Worm (Caenorhabditis elegans) whole organism, young adult: Measurements from ENCODE around the gene ZK546.2.

Source experiments
- B0035.1 ChIP-seq: sonication (generic microtip); optimal IDR thresholded peaks from 2 replicates; lab custom pipeline; 2016; ENCODE audit warnings: missing genetic modification characterization, mild to moderate bottlenecking, missing compliant biosample characterization, missing genotype, missing genetic modification reagents
- B0261.1 ChIP-seq: sonication (generic microtip); optimal IDR thresholded peaks from 2 replicates; lab custom pipeline; 2016; ENCODE audit warnings: mild to moderate bottlenecking, missing genetic modification characterization, moderate library complexity, missing compliant biosample characterization
- C06A6.2 ChIP-seq: fragments of 200-800 bp; sonication (Bioruptor generic); conservative IDR thresholded peaks from 2 replicates; pipeline ENCODE4 v1.3.6; 2022; ENCODE audit warnings: missing genetic modification characterization, missing compliant biosample characterization
- F33H1.4 ChIP-seq: fragments of 200-800 bp; sonication (Bioruptor generic); IDR thresholded peaks from 2 replicates; pipeline ENCODE4 v1.3.6; 2022; ENCODE audit warnings: missing genetic modification reagents, missing genetic modification characterization, missing compliant biosample characterization
- F39B2.1 ChIP-seq: fragments of 200-800 bp; sonication (Bioruptor generic); IDR thresholded peaks from 2 replicates; pipeline ENCODE4 v1.3.6; 2022; ENCODE audit warnings: missing genetic modification reagents, missing genetic modification characterization, missing compliant biosample characterization
- F49E8.2 ChIP-seq: sonication (generic microtip); optimal IDR thresholded peaks from 3 replicates; lab custom pipeline; 2017; ENCODE audit warnings: missing genetic modification characterization, mild to moderate bottlenecking, missing compliant biosample characterization, antibody characterized with exemption, moderate library complexity; ENCODE audit not compliant: insufficient read depth
- K11D2.4 ChIP-seq: fragments of 200-800 bp; sonication (Bioruptor generic); IDR thresholded peaks from 2 replicates; pipeline ENCODE4 v1.3.6; 2022; ENCODE audit warnings: missing genetic modification reagents, missing genetic modification characterization, missing compliant biosample characterization
- K12H6.12 ChIP-seq: fragments of 200-800 bp; sonication (Bioruptor generic); optimal IDR thresholded peaks from 2 replicates; lab custom pipeline; 2018; ENCODE audit warnings: mild to moderate bottlenecking, missing genetic modification characterization, missing compliant biosample characterization
- attf-5 ChIP-seq: fragments of 200-800 bp; sonication (Bioruptor generic); optimal IDR thresholded peaks from 2 replicates; lab custom pipeline; 2018; ENCODE audit warnings: mild to moderate bottlenecking, missing genetic modification characterization, missing compliant biosample characterization
- bed-1 ChIP-seq: fragments of 200-800 bp; sonication (Bioruptor generic); IDR thresholded peaks from 2 replicates; pipeline ENCODE4 v1.3.6; 2022; ENCODE audit warnings: missing genetic modification reagents, missing genetic modification characterization, missing compliant biosample characterization
- cebp-1 ChIP-seq, 2 experiments: fragments of 200-800 bp in 1 of 2; sonication (Bioruptor generic) in 1 of 2; sonication (generic microtip) in 1 of 2; IDR thresholded peaks in 1 of 2; optimal IDR thresholded peaks in 1 of 2; 2 replicates each; pipeline versions ENCODE4 v1.3.6 to Lab custom; 2017 to 2022; ENCODE audit warnings: missing compliant biosample characterization in 2 of 2, missing genetic modification characterization in 2 of 2, mild to moderate bottlenecking in 1 of 2, missing genetic modification reagents in 1 of 2, moderate library complexity in 1 of 2
- ceh-91 ChIP-seq: fragments of 200-800 bp; sonication (Bioruptor generic); IDR thresholded peaks from 2 replicates; pipeline ENCODE4 v1.3.6; 2022; ENCODE audit warnings: missing genetic modification reagents, missing genetic modification characterization, missing compliant biosample characterization
- die-1 ChIP-seq: sonication (generic microtip); optimal IDR thresholded peaks from 2 replicates; lab custom pipeline; 2016; ENCODE audit warnings: missing genotype, mild to moderate bottlenecking, missing genetic modification characterization, missing compliant biosample characterization
- dpl-1 ChIP-seq: fragments of 150-350 bp; optimal IDR thresholded peaks from 2 replicates; lab custom pipeline; 2014; ENCODE audit warnings: missing biosample characterization, missing genetic modification reagents, missing genetic modification characterization
- efl-1 ChIP-seq: fragments of 150-350 bp; optimal IDR thresholded peaks from 2 replicates; lab custom pipeline; 2014; ENCODE audit warnings: missing biosample characterization, missing genetic modification reagents, missing genetic modification characterization
- egl-18 ChIP-seq: fragments of 200-800 bp; sonication (Bioruptor generic); IDR thresholded peaks from 2 replicates; pipeline ENCODE4 v1.3.6; 2022; ENCODE audit warnings: missing genetic modification reagents, missing genetic modification characterization, missing compliant biosample characterization
- egrh-3 ChIP-seq: fragments of 200-800 bp; sonication (Bioruptor generic); IDR thresholded peaks from 2 replicates; pipeline ENCODE4 v1.3.6; 2022; ENCODE audit warnings: missing genetic modification reagents, missing genetic modification characterization, missing compliant biosample characterization
- hmg-1.2 ChIP-seq: fragments of 200-800 bp; sonication (Bioruptor generic); IDR thresholded peaks from 2 replicates; pipeline ENCODE4 v1.3.6; 2022; ENCODE audit warnings: missing genetic modification reagents, missing genetic modification characterization, missing compliant biosample characterization
- lin-40 ChIP-seq: sonication (generic microtip); optimal IDR thresholded peaks from 2 replicates; lab custom pipeline; 2016; ENCODE audit warnings: missing genetic modification characterization, mild to moderate bottlenecking, missing compliant biosample characterization, missing genotype, missing genetic modification reagents
- lin-54 ChIP-seq: fragments of 200-800 bp; sonication (Bioruptor generic); optimal IDR thresholded peaks from 2 replicates; lab custom pipeline; 2018; ENCODE audit warnings: mild to moderate bottlenecking, missing genetic modification characterization, missing compliant biosample characterization
- lsl-1 ChIP-seq: fragments of 200-800 bp; sonication (Bioruptor generic); optimal IDR thresholded peaks from 2 replicates; lab custom pipeline; 2018; ENCODE audit warnings: mild to moderate bottlenecking, missing genetic modification characterization, moderate library complexity, missing compliant biosample characterization
- madf-10 ChIP-seq: sonication (generic microtip); optimal IDR thresholded peaks from 2 replicates; lab custom pipeline; 2016; ENCODE audit warnings: mild to moderate bottlenecking, missing genetic modification characterization, missing compliant biosample characterization
- madf-3 ChIP-seq: fragments of 200-800 bp; sonication (Bioruptor generic); IDR thresholded peaks from 2 replicates; pipeline ENCODE4 v1.3.6; 2022; ENCODE audit warnings: missing genetic modification reagents, missing genetic modification characterization, missing compliant biosample characterization
- madf-6 ChIP-seq: fragments of 200-800 bp; sonication (Bioruptor generic); IDR thresholded peaks from 2 replicates; pipeline ENCODE4 v1.3.6; 2022; ENCODE audit warnings: missing genetic modification reagents, missing genetic modification characterization, missing compliant biosample characterization
- madf-8 ChIP-seq: fragments of 200-800 bp; sonication (Bioruptor generic); conservative IDR thresholded peaks from 2 replicates; pipeline ENCODE4 v1.3.6; 2022; ENCODE audit warnings: missing genetic modification reagents, missing genetic modification characterization, missing compliant biosample characterization
- mcd-1 ChIP-seq: fragments of 200-800 bp; sonication (Bioruptor generic); IDR thresholded peaks from 2 replicates; pipeline ENCODE4 v1.3.6; 2022; ENCODE audit warnings: missing genetic modification reagents, missing genetic modification characterization, missing compliant biosample characterization
- mel-28 ChIP-seq: sonication (generic microtip); optimal IDR thresholded peaks from 2 replicates; lab custom pipeline; 2016; ENCODE audit warnings: borderline replicate concordance, mild to moderate bottlenecking, missing genetic modification characterization, missing compliant biosample characterization
- mes-4 ChIP-seq: sonication (generic microtip); optimal IDR thresholded peaks from 2 replicates; lab custom pipeline; 2016; ENCODE audit warnings: missing genotype, missing genetic modification characterization, missing compliant biosample characterization
- nhr-80 ChIP-seq: sonication (generic microtip); optimal IDR thresholded peaks from 2 replicates; lab custom pipeline; 2016; ENCODE audit warnings: missing genetic modification characterization, missing compliant biosample characterization
- pha-4 ChIP-seq: fragments of 150-350 bp; sonication (generic microtip); optimal IDR thresholded peaks from 2 replicates; lab custom pipeline; 2014; ENCODE audit warnings: missing biosample characterization, missing genetic modification reagents, missing genetic modification characterization
- snpc-4 ChIP-seq, 5 experiments: fragments of 150-350 bp in 1 of 5; sonication (generic microtip) in 4 of 5; optimal IDR thresholded peaks; 2 replicates each; lab custom pipeline; 2014 to 2018; ENCODE audit warnings: missing genetic modification characterization in 5 of 5, missing biosample characterization in 3 of 5, antibody characterized with exemption in 2 of 5, mild to moderate bottlenecking in 2 of 5, missing compliant biosample characterization in 2 of 5, missing genotype in 2 of 5, moderate library complexity in 2 of 5, missing genetic modification reagents in 1 of 5
- unc-62 ChIP-seq: fragments of 150-350 bp; optimal IDR thresholded peaks from 2 replicates; lab custom pipeline; 2014; ENCODE audit warnings: missing biosample characterization, missing genetic modification reagents, missing genetic modification characterization
- xnd-1 ChIP-seq: sonication (generic microtip); optimal IDR thresholded peaks from 2 replicates; lab custom pipeline; 2016; ENCODE audit warnings: missing genotype, missing genetic modification reagents, missing genetic modification characterization, missing compliant biosample characterization
- zfh-2 ChIP-seq: fragments of 200-800 bp; sonication (Bioruptor generic); conservative IDR thresholded peaks from 2 replicates; pipeline ENCODE4 v1.3.6; 2022; ENCODE audit warnings: missing genetic modification reagents, missing genetic modification characterization, missing compliant biosample characterization
- ztf-26 ChIP-seq: sonication (generic microtip); optimal IDR thresholded peaks from 2 replicates; lab custom pipeline; 2017; ENCODE audit warnings: missing genetic modification characterization, missing compliant biosample characterization

Gene ZK546.2

ce11 chrII:4904277-4904676 is 41.5 kb upstream of the ZK546.2 start (continued):
- TF ChIP-seq madf-10 (tag; lab: Kevin White, UChicago) (peak; percentile 40), madf-8 (peak; percentile 47; the same call in 1 of the 2 replicates), zfh-2 (GFP tag; lab: Robert Waterston, UW) (no peak; the same call in 1 of the 2 replicates), madf-3 (GFP tag; lab: Robert Waterston, UW) (peak; percentile 29; the same call in 1 of the 2 replicates), nhr-80 (tag; lab: Kevin White, UChicago) (peak; percentile 15), egrh-3 (no peak), C06A6.2 (GFP tag; lab: Robert Waterston, UW) (no peak), K12H6.12 (tag; lab: Kevin White, UChicago) (peak; percentile 7), snpc-4 (GFP tag; optimal IDR thresholded peaks at IDR 0.05; lab: Kevin White, UChicago) (peak; percentile 47), snpc-4 (tag; optimal IDR thresholded peaks at IDR 0.05; lab: Kevin White, UChicago) (peak; percentile 59 to 84 (median 65)), F33H1.4 (GFP tag; lab: Robert Waterston, UW) (peak; percentile 84), ceh-91 (GFP tag; lab: Robert Waterston, UW) (peak; percentile 39; the same call in 1 of the 2 replicates), mcd-1 (GFP tag; lab: Robert Waterston, UW) (peak; percentile 70), lin-54 (GFP tag; lab: Kevin White, UChicago) (peak; percentile 68), dpl-1 (GFP tag; lab: Kevin White, UChicago) (peak; percentile 31), B0035.1 (no peak), attf-5 (GFP tag; lab: Kevin White, UChicago) (peak; percentile 40)

- peak; percentile 7 for TF ChIP-seq pha-4 (tag; lab: Kevin White, UChicago)
- TF ChIP-seq madf-6 (GFP tag; lab: Robert Waterston, UW), result no peak
- peak; percentile 67 for TF ChIP-seq unc-62 (GFP tag; lab: Kevin White, UChicago)
- TF ChIP-seq, all 124 proteins: peak for 2
Measured at ce11 chrII:4904778-4905177, 41.0 kb upstream of the ZK546.2 start, which contains the start of gene btbd-10. Gene btbd-10, plus strand, starts transcription at chrII:4905008.

ce11 chrII:4905331-4905730 is 40.5 kb upstream of the ZK546.2 start:
- no peak for TF ChIP-seq xnd-1 (tag; lab: Kevin White, UChicago)
- no peak for TF ChIP-seq efl-1 (GFP tag; lab: Kevin White, UChicago)
- peak; percentile 50; the same call in 1 of the 2 replicates for TF ChIP-seq F33H1.4 (GFP tag; lab: Robert Waterston, UW)
- TF ChIP-seq bed-1 (GFP tag; lab: Robert Waterston, UW), result no peak
- TF ChIP-seq die-1, result no peak
- TF ChIP-seq lsl-1 (GFP tag; lab: Kevin White, UChicago), result peak; percentile 70
- no peak for TF ChIP-seq B0261.1 (tag; lab: Kevin White, UChicago)
- TF ChIP-seq madf-6 (GFP tag; lab: Robert Waterston, UW), result peak; percentile 56
- TF ChIP-seq F39B2.1 (GFP tag; lab: Robert Waterston, UW), result no peak

- TF ChIP-seq mes-4 (no peak), mel-28 (tag; lab: Kevin White, UChicago) (no peak), F49E8.2 (tag; lab: Kevin White, UChicago) (no peak), die-1 (no peak), B0261.1 (tag; lab: Kevin White, UChicago) (no peak), egl-18 (no peak), F39B2.1 (GFP tag; lab: Robert Waterston, UW) (no peak)
Measured at ce11 chrII:4905883-4906282, 39.9 kb upstream of the ZK546.2 start.

- 0 out of 2 replicates have a peak, but pooled peaks have one; percentile 9 for TF ChIP-seq K11D2.4 (GFP tag; lab: Robert Waterston, UW)
- TF ChIP-seq zfh-2 (GFP tag; lab: Robert Waterston, UW), result 0 out of 2 replicates have a peak, but pooled peaks have one; percentile 35
- TF ChIP-seq attf-5 (GFP tag; lab: Kevin White, UChicago), result peak; percentile 22
- TF ChIP-seq ztf-26 (tag; lab: Kevin White, UChicago), result no peak
- peak; percentile 40; the same call in 1 of the 2 replicates for TF ChIP-seq hmg-1.2 (GFP tag; lab: Robert Waterston, UW)
- no peak for TF ChIP-seq F49E8.2 (tag; lab: Kevin White, UChicago)
- TF ChIP-seq cebp-1 (GFP tag; IDR thresholded peaks at IDR 0.05; lab: Robert Waterston, UW), result no peak
- TF ChIP-seq cebp-1 (tag; optimal IDR thresholded peaks at IDR 0.05; lab: Kevin White, UChicago), result peak; percentile 20
- peak; percentile 24 for TF ChIP-seq lin-40
Measured at ce11 chrII:4908160-4908559, 37.7 kb upstream of the ZK546.2 start.
